Worm (Caenorhabditis elegans) whole organism, L3 larva: Measurements from ENCODE around the gene Y59C2A.2.

Experiments
- R02D3.7 ChIP-seq: fragments of 150-350 bp; optimal IDR thresholded peaks from 2 replicates; lab custom pipeline; 2014; ENCODE audit warnings: missing biosample characterization, missing genetic modification characterization
- aly-2 ChIP-seq: fragments of 150-350 bp; optimal IDR thresholded peaks from 2 replicates; lab custom pipeline; 2014; ENCODE audit warnings: missing biosample characterization, missing genetic modification characterization
- ceh-82 ChIP-seq: fragments of 150-350 bp; optimal IDR thresholded peaks from 2 replicates; lab custom pipeline; 2014; ENCODE audit warnings: missing biosample characterization, missing genetic modification characterization
- lin-39 ChIP-seq: fragments of 150-350 bp; optimal IDR thresholded peaks from 2 replicates; lab custom pipeline; 2018; ENCODE audit warnings: missing biosample characterization, missing genetic modification reagents, missing genetic modification characterization
- mdl-1 ChIP-seq: fragments of 150-350 bp; optimal IDR thresholded peaks from 2 replicates; lab custom pipeline; 2014; ENCODE audit warnings: missing biosample characterization, missing genetic modification characterization
- nhr-23 ChIP-seq: fragments of 150-350 bp; optimal IDR thresholded peaks from 2 replicates; lab custom pipeline; 2014; ENCODE audit warnings: missing biosample characterization, missing genetic modification reagents, missing genetic modification characterization
- nhr-77 ChIP-seq: fragments of 150-350 bp; optimal IDR thresholded peaks from 2 replicates; lab custom pipeline; 2014; ENCODE audit warnings: missing biosample characterization, missing genetic modification characterization
- pqm-1 ChIP-seq: fragments of 150-350 bp; optimal IDR thresholded peaks from 2 replicates; lab custom pipeline; 2017; ENCODE audit warnings: missing biosample characterization, missing genetic modification characterization, inconsistent platforms
- sea-2 ChIP-seq: fragments of 150-350 bp; sonication (generic microtip); optimal IDR thresholded peaks from 4 replicates; lab custom pipeline; 2014; ENCODE audit warnings: missing biosample characterization, missing genetic modification reagents, missing genetic modification characterization
- skn-1 ChIP-seq: fragments of 150-350 bp; optimal IDR thresholded peaks from 2 replicates; lab custom pipeline; 2014; ENCODE audit warnings: missing biosample characterization, missing genetic modification characterization
- snpc-4 ChIP-seq: fragments of 150-350 bp; optimal IDR thresholded peaks from 2 replicates; lab custom pipeline; 2014; ENCODE audit warnings: missing biosample characterization, missing genetic modification characterization
- unc-39 ChIP-seq: sonication (generic microtip); optimal IDR thresholded peaks from 4 replicates; lab custom pipeline; 2017; ENCODE audit warnings: missing biosample characterization, missing genetic modification characterization
- ztf-4 ChIP-seq: fragments of 150-350 bp; optimal IDR thresholded peaks from 2 replicates; lab custom pipeline; 2014; ENCODE audit warnings: missing biosample characterization, missing genetic modification characterization

DNA sequence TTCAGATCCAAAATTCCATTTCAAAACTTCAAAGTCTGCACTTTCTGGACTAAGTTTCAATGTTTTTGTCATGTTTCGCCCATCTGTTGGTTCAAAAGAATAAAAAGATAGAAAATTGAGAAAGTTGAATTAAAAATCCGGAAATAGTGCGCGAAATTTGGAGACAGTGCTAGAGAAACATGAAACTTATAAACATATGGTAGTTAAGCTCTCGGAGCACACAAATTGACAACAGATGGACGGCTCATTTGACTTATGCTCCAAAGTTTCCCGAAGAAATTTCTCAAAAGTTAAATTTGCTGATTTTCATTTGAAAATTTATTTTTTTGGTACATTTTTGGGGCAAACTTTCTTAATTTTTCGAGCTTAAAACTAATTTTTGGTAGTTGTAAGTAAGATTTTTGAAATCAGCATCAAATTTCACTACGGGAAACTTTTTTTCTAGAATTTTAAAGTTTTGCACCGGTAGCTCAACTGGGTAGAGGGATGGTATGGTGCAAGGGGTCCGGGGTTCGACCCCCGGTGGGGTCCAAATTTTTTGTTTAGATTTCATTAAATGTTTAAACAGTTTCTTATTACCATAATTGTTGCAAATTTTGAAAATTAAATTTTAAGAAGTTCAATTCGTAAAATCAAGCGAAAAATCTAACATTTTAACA is 2.3 kb upstream of the Y59C2A.2 start:
- TF ChIP-seq lin-39 (tag; lab: Kevin White, UChicago) (no peak), nhr-77 (tag; lab: Kevin White, UChicago) (no peak), sea-2 (GFP tag; lab: Kevin White, UChicago) (no peak), R02D3.7 (tag; lab: Kevin White, UChicago) (no peak), skn-1 (no peak), snpc-4 (tag; lab: Kevin White, UChicago) (no peak), nhr-23 (tag; lab: Kevin White, UChicago) (no peak), ztf-4 (tag; lab: Kevin White, UChicago) (no peak), unc-39 (tag; lab: Kevin White, UChicago) (no peak), ceh-82 (tag; lab: Kevin White, UChicago) (no peak), mdl-1 (tag; lab: Kevin White, UChicago) (no peak), pqm-1 (tag; lab: Kevin White, UChicago) (no peak), aly-2 (tag; lab: Kevin White, UChicago) (no peak)
